Worm (Caenorhabditis elegans) whole organism, L2 larva: ENCODE measurements around the gene scl-11.

Source experiments
- ZK546.5 ChIP-seq: sonication (generic microtip); optimal IDR thresholded peaks from 2 replicates; lab custom pipeline; 2017; ENCODE audit warnings: missing biosample characterization, missing genetic modification characterization
- alr-1 ChIP-seq: fragments of 150-350 bp; optimal IDR thresholded peaks from 2 replicates; lab custom pipeline; 2014; ENCODE audit warnings: missing biosample characterization, missing genetic modification characterization
- ceh-82 ChIP-seq: fragments of 150-350 bp; optimal IDR thresholded peaks from 2 replicates; lab custom pipeline; 2014; ENCODE audit warnings: missing biosample characterization, missing genetic modification characterization
- mab-5 ChIP-seq: fragments of 150-350 bp; optimal IDR thresholded peaks from 2 replicates; lab custom pipeline; 2014; ENCODE audit warnings: missing biosample characterization, missing genetic modification characterization
- mdl-1 ChIP-seq, 2 experiments: fragments of 150-350 bp in 1 of 2; sonication (generic microtip) in 1 of 2; optimal IDR thresholded peaks; 2 replicates each; lab custom pipeline; 2017; ENCODE audit warnings: missing biosample characterization in 2 of 2, missing genetic modification characterization in 2 of 2
- nhr-237 ChIP-seq: fragments of 150-350 bp; optimal IDR thresholded peaks from 2 replicates; lab custom pipeline; 2014; ENCODE audit warnings: missing biosample characterization, missing genetic modification characterization
- skn-1 ChIP-seq: sonication (generic microtip); optimal IDR thresholded peaks from 2 replicates; lab custom pipeline; 2017; ENCODE audit warnings: missing biosample characterization, missing genetic modification characterization

DNA sequence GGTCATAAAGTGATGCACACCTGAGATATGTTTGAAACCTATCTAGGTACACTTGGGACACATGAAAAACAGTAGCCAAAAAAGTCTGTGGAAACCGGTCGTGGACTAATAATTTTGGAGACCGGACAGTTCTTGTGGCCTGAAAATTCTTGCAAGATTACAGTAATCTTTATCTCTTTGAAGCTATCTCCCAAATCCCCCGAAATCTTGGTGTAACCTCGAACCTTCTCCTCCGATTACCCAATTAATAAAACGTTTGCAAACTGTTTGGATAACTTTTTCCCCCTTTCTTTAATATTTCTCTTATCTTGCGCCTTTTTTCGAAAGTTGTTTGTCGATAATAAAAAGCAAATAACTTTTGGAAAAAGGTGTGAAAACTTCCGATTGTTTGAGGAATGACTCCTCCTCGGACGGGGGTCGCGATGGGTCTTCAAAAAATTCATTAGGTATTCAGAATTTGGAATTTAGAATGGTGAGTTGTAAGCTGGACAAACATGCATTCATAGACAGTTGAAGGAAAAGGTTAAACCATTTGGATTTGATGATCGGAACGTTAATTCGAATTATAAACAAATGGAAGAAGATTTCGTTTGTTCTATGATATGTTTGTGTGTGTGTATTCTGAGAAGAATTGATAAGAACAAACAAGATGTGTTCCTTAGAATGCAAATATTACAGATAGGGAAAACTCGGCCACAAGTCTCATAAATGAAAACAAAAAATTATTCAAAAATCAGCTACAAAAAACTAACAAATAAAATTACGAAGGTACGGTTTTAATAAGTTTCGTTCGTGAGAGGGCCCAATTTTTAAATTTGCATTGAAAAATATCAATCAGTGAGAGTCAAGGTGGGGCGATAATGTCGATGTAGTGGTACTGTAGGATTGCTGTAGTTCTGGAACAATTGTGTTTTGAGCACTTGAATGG lies 31.9 kb downstream of the scl-11 start:
- TF ChIP-seq mab-5 (tag; lab: Kevin White, UChicago) (no peak), ceh-82 (no peak), ZK546.5 (no peak), mdl-1 (tag; optimal IDR thresholded peaks at IDR 0.05; lab: Kevin White, UChicago) (no peak), alr-1 (tag; lab: Kevin White, UChicago) (no peak), nhr-237 (no peak), skn-1 (tag; lab: Kevin White, UChicago) (no peak)
